Fruit fly (Drosophila melanogaster) whole organism, embryonic: ENCODE results near the gene SPH93.

ENCODE experiments used
- B-H1 ChIP-seq: fragments of 200-800 bp; sonication (Bioruptor generic); IDR thresholded peaks from 3 replicates; pipeline ENCODE4 v1.3.6; 2022; ENCODE audit warnings: missing biosample characterization, missing genetic modification characterization
- BEAF-32 ChIP-seq: fragments of 200-800 bp; sonication (Bioruptor generic); optimal IDR thresholded peaks from 3 replicates; lab custom pipeline; 2017; ENCODE audit warnings: missing biosample characterization, missing genetic modification characterization, mild to moderate bottlenecking, moderate library complexity, missing genetic modification reagents
- Bgb ChIP-seq: fragments of 200-800 bp; sonication (Bioruptor generic); IDR thresholded peaks from 2 replicates; pipeline ENCODE4 v1.3.6; 2022; ENCODE audit warnings: missing biosample characterization, missing genetic modification characterization; ENCODE audit not compliant: partially characterized antibody
- CG10979 ChIP-seq: fragments of 200-800 bp; sonication (Bioruptor generic); optimal IDR thresholded peaks from 2 replicates; lab custom pipeline; 2018; ENCODE audit warnings: missing biosample characterization, mild to moderate bottlenecking, missing genetic modification characterization, moderate library complexity
- CG12769 ChIP-seq: fragments of 200-800 bp; sonication (Bioruptor generic); optimal IDR thresholded peaks from 2 replicates; lab custom pipeline; 2019; ENCODE audit warnings: missing biosample characterization, mild to moderate bottlenecking, missing genetic modification characterization, moderate library complexity
- CG13287 ChIP-seq: fragments of 200-800 bp; sonication (Bioruptor generic); IDR thresholded peaks from 2 replicates; pipeline ENCODE4 v1.3.6; 2022; ENCODE audit warnings: missing biosample characterization, missing genetic modification characterization; ENCODE audit not compliant: partially characterized antibody
- CG14014 ChIP-seq: fragments of 200-800 bp; sonication (Bioruptor generic); IDR thresholded peaks from 2 replicates; pipeline ENCODE4 v1.3.6; 2022; ENCODE audit warnings: missing biosample characterization, missing genetic modification characterization
- CG32767 ChIP-seq: fragments of 200-800 bp; sonication (Bioruptor generic); IDR thresholded peaks from 2 replicates; pipeline ENCODE4 v1.3.6; 2022; ENCODE audit warnings: missing biosample characterization, missing genetic modification characterization
- CG42726 ChIP-seq: fragments of 200-800 bp; sonication (Bioruptor generic); IDR thresholded peaks from 2 replicates; pipeline ENCODE4 v1.3.6; 2022; ENCODE audit warnings: missing biosample characterization, missing genetic modification characterization; ENCODE audit not compliant: partially characterized antibody
- CG4328 ChIP-seq: fragments of 200-800 bp; sonication (Bioruptor generic); optimal IDR thresholded peaks from 3 replicates; lab custom pipeline; 2017; ENCODE audit warnings: missing biosample characterization, missing genetic modification reagents, missing genetic modification characterization
- CG4404 ChIP-seq: fragments of 200-800 bp; sonication (Bioruptor generic); IDR thresholded peaks from 2 replicates; pipeline ENCODE4 v1.3.6; 2022; ENCODE audit warnings: missing biosample characterization, missing genetic modification characterization
- CG4854 ChIP-seq: fragments of 200-800 bp; sonication (Bioruptor generic); optimal IDR thresholded peaks from 2 replicates; lab custom pipeline; 2016; ENCODE audit warnings: missing biosample characterization, missing genetic modification characterization, inconsistent platforms
- CG6854 ChIP-seq: fragments of 200-800 bp; sonication (Bioruptor generic); optimal IDR thresholded peaks from 3 replicates; lab custom pipeline; 2017; ENCODE audit warnings: missing biosample characterization, mild to moderate bottlenecking, missing genetic modification characterization
- CG7987 ChIP-seq: fragments of 200-800 bp; sonication (Bioruptor generic); optimal IDR thresholded peaks from 2 replicates; lab custom pipeline; 2018; ENCODE audit warnings: missing biosample characterization, mild to moderate bottlenecking, missing genetic modification characterization, moderate library complexity
- Camta ChIP-seq: fragments of 200-800 bp; sonication (Bioruptor generic); optimal IDR thresholded peaks from 2 replicates; lab custom pipeline; 2016; ENCODE audit warnings: missing biosample characterization, missing genetic modification characterization
- Chrac-16 ChIP-seq: fragments of 200-800 bp; sonication (Bioruptor generic); optimal IDR thresholded peaks from 3 replicates; lab custom pipeline; 2016; ENCODE audit warnings: missing biosample characterization, missing genetic modification characterization
- Dfd ChIP-seq, 2 experiments: fragments of >200 bp; optimal IDR thresholded peaks; 2 replicates each; lab custom pipeline; 2017; ENCODE audit warnings: missing biosample characterization in 2 of 2, missing genetic modification characterization in 2 of 2
- Eip74EF ChIP-seq, 2 experiments: fragments of 200-800 bp in 1 of 2; fragments of >200 bp in 1 of 2; sonication (Bioruptor generic) in 1 of 2; optimal IDR thresholded peaks; 2 replicates each; lab custom pipeline; 2017 to 2019; ENCODE audit warnings: missing biosample characterization in 2 of 2, missing genetic modification characterization in 2 of 2, mild to moderate bottlenecking in 1 of 2, moderate library complexity in 1 of 2
- HLH3B ChIP-seq: fragments of 200-800 bp; sonication (Bioruptor generic); IDR thresholded peaks from 2 replicates; pipeline ENCODE4 v1.3.6; 2022; ENCODE audit warnings: missing biosample characterization, missing genetic modification characterization
- Lhr ChIP-seq: fragments of 200-800 bp; sonication (Bioruptor generic); optimal IDR thresholded peaks from 3 replicates; lab custom pipeline; 2017; ENCODE audit warnings: mild to moderate bottlenecking, missing biosample characterization, missing genetic modification reagents, missing genetic modification characterization
- NK7.1 ChIP-seq: fragments of 200-800 bp; sonication (Bioruptor generic); optimal IDR thresholded peaks from 3 replicates; lab custom pipeline; 2016; ENCODE audit warnings: missing biosample characterization, missing genetic modification characterization
- Sry-δ ChIP-seq: fragments of 200-800 bp; sonication (Bioruptor generic); optimal IDR thresholded peaks from 2 replicates; lab custom pipeline; 2016; ENCODE audit warnings: missing biosample characterization, missing genetic modification characterization
- bbx ChIP-seq: fragments of 200-800 bp; sonication (Bioruptor generic); IDR thresholded peaks from 2 replicates; pipeline ENCODE4 v1.3.6; 2022; ENCODE audit warnings: missing biosample characterization, missing genetic modification characterization; ENCODE audit not compliant: partially characterized antibody
- cg ChIP-seq: fragments of 200-800 bp; sonication (Bioruptor generic); optimal IDR thresholded peaks from 3 replicates; lab custom pipeline; 2019; ENCODE audit warnings: missing biosample characterization, mild to moderate bottlenecking, missing genetic modification characterization, moderate library complexity
- croc ChIP-seq: fragments of 200-800 bp; sonication (Bioruptor generic); conservative IDR thresholded peaks from 3 replicates; pipeline ENCODE4 v1.3.6; 2022; ENCODE audit warnings: missing biosample characterization, missing genetic modification characterization
- crp ChIP-seq, 2 experiments: fragments of 200-800 bp; sonication (Bioruptor generic); optimal IDR thresholded peaks; 2 replicates in 1 of 2; 3 replicates in 1 of 2; lab custom pipeline; 2017; ENCODE audit warnings: missing biosample characterization in 2 of 2, missing genetic modification characterization in 2 of 2, mild to moderate bottlenecking in 1 of 2, moderate library complexity in 1 of 2
- eyg ChIP-seq: fragments of 200-800 bp; sonication (Bioruptor generic); optimal IDR thresholded peaks from 3 replicates; lab custom pipeline; 2016; ENCODE audit warnings: missing biosample characterization, missing genetic modification characterization
- ftz-f1 ChIP-seq: fragments of 200-800 bp; sonication (Bioruptor generic); optimal IDR thresholded peaks from 2 replicates; lab custom pipeline; 2016; ENCODE audit warnings: missing biosample characterization, missing genetic modification characterization
- jigr1 ChIP-seq: fragments of 200-800 bp; sonication (Bioruptor generic); IDR thresholded peaks from 3 replicates; pipeline ENCODE4 v1.3.6; 2022; ENCODE audit warnings: missing biosample characterization, missing genetic modification characterization
- jing ChIP-seq: fragments of 200-800 bp; sonication (Bioruptor generic); optimal IDR thresholded peaks from 2 replicates; lab custom pipeline; 2018; ENCODE audit warnings: missing biosample characterization, mild to moderate bottlenecking, missing genetic modification characterization
- jumu ChIP-seq: fragments of 200-800 bp; sonication (Bioruptor generic); optimal IDR thresholded peaks from 3 replicates; lab custom pipeline; 2016; ENCODE audit warnings: missing biosample characterization, missing genetic modification characterization
- ken ChIP-seq: fragments of 200-800 bp; sonication (Bioruptor generic); IDR thresholded peaks from 3 replicates; pipeline ENCODE4 v1.3.6; 2022; ENCODE audit warnings: missing biosample characterization, missing genetic modification characterization
- knrl ChIP-seq: fragments of 200-800 bp; sonication (Bioruptor generic); IDR thresholded peaks from 3 replicates; pipeline ENCODE4 v1.3.6; 2022; ENCODE audit warnings: missing biosample characterization, missing genetic modification characterization; ENCODE audit not compliant: partially characterized antibody
- org-1 ChIP-seq: fragments of 200-800 bp; sonication (Bioruptor generic); optimal IDR thresholded peaks from 2 replicates; lab custom pipeline; 2017; ENCODE audit warnings: missing biosample characterization, missing genetic modification characterization
- otp ChIP-seq: fragments of 200-800 bp; sonication (Bioruptor generic); IDR thresholded peaks from 3 replicates; pipeline ENCODE4, ENCODE4 v1.3.6; 2022; ENCODE audit warnings: missing biosample characterization, missing genetic modification characterization
- pros ChIP-seq: fragments of 200-800 bp; sonication (Bioruptor generic); optimal IDR thresholded peaks from 3 replicates; lab custom pipeline; 2019; ENCODE audit warnings: missing biosample characterization, mild to moderate bottlenecking, missing genetic modification characterization, moderate library complexity
- pzg ChIP-seq: fragments of 200-800 bp; sonication (Bioruptor generic); optimal IDR thresholded peaks from 3 replicates; lab custom pipeline; 2018; ENCODE audit warnings: missing biosample characterization, mild to moderate bottlenecking, missing genetic modification characterization, moderate library complexity
- ranshi ChIP-seq: fragments of 200-800 bp; sonication (Bioruptor generic); IDR thresholded peaks from 2 replicates; pipeline ENCODE4 v1.3.6; 2022; ENCODE audit warnings: missing biosample characterization, missing genetic modification characterization
- salm ChIP-seq: fragments of 200-800 bp; sonication (Bioruptor generic); optimal IDR thresholded peaks from 2 replicates; lab custom pipeline; 2018; ENCODE audit warnings: missing biosample characterization, mild to moderate bottlenecking, missing genetic modification characterization
- sc ChIP-seq, 3 experiments: fragments of >200 bp in 2 of 3; fragments of 200-800 bp in 1 of 3; sonication (Bioruptor generic) in 1 of 3; optimal IDR thresholded peaks; 2 replicates in 2 of 3; 3 replicates in 1 of 3; lab custom pipeline; 2017; ENCODE audit warnings: mild to moderate bottlenecking in 1 of 3, missing biosample characterization in 1 of 3, missing genetic modification characterization in 1 of 3, missing genetic modification reagents in 1 of 3
- schlank ChIP-seq: fragments of 200-800 bp; sonication (Bioruptor generic); optimal IDR thresholded peaks from 2 replicates; lab custom pipeline; 2018; ENCODE audit warnings: missing biosample characterization, mild to moderate bottlenecking, missing genetic modification characterization
- shn ChIP-seq: fragments of 200-800 bp; sonication (Bioruptor generic); optimal IDR thresholded peaks from 3 replicates; lab custom pipeline; 2016; ENCODE audit warnings: missing biosample characterization, missing genetic modification characterization
- sna ChIP-seq: fragments of 200-800 bp; sonication (Bioruptor generic); IDR thresholded peaks from 2 replicates; pipeline ENCODE4 v1.3.6; 2022; ENCODE audit warnings: missing biosample characterization, missing genetic modification characterization; ENCODE audit not compliant: partially characterized antibody
- so ChIP-seq: fragments of 200-800 bp; sonication (Bioruptor generic); IDR thresholded peaks from 3 replicates; pipeline ENCODE4 v1.3.6; 2022; ENCODE audit warnings: missing biosample characterization, missing genetic modification characterization
- trh ChIP-seq: fragments of 200-800 bp; sonication (Bioruptor generic); optimal IDR thresholded peaks from 2 replicates; lab custom pipeline; 2016; ENCODE audit warnings: missing biosample characterization, missing genetic modification characterization
- wdn ChIP-seq: fragments of 200-800 bp; sonication (Bioruptor generic); IDR thresholded peaks from 2 replicates; pipeline ENCODE4 v1.3.6; 2022; ENCODE audit warnings: missing biosample characterization, missing genetic modification characterization
- wek ChIP-seq: fragments of 200-800 bp; sonication (Bioruptor generic); optimal IDR thresholded peaks from 3 replicates; lab custom pipeline; 2018; ENCODE audit warnings: missing biosample characterization, mild to moderate bottlenecking, missing genetic modification characterization, moderate library complexity

Gene SPH93

dm6 chr2L:17472582-17473524 is 17.1 kb upstream of the SPH93 start, which contains the start of gene BicD (continued):
- no peak for TF ChIP-seq pros
- TF ChIP-seq HLH3B (GFP tag; lab: Robert Waterston, UW) = no peak
- TF ChIP-seq wek (GFP tag; lab: Kevin White, UChicago) = peak; percentile 37
- no peak for TF ChIP-seq CG32767
- peak; percentile 78 for TF ChIP-seq CG13287 (GFP tag; lab: Robert Waterston, UW)
- no peak for TF ChIP-seq CG10979 (tag; lab: Kevin White, UChicago)
- no peak for TF ChIP-seq CG14014 (GFP tag; lab: Robert Waterston, UW)
- no peak for TF ChIP-seq jumu
- no peak for TF ChIP-seq NK7.1 (GFP tag; lab: Kevin White, UChicago)
- TF ChIP-seq knrl (GFP tag; lab: Robert Waterston, UW) = peak; percentile 73
- TF ChIP-seq B-H1 (GFP tag; lab: Robert Waterston, UW) = no peak
- no peak for TF ChIP-seq wdn (GFP tag; lab: Robert Waterston, UW)
- peak; percentile 88 for TF ChIP-seq pzg
- no peak for TF ChIP-seq CG7987 (GFP tag; lab: Kevin White, UChicago)
- no peak for TF ChIP-seq CG4404 (GFP tag; lab: Robert Waterston, UW)
- no peak; the same call in 1 of the 2 replicates for TF ChIP-seq bbx (GFP tag; lab: Robert Waterston, UW)
- peak; percentile 72; the same call in 1 of the 2 replicates for TF ChIP-seq sna
- peak; percentile 72 for TF ChIP-seq Lhr
- no peak for TF ChIP-seq trh (GFP tag; lab: Kevin White, UChicago)
- no peak for TF ChIP-seq Chrac-16
- TF ChIP-seq Dfd (GFP tag; optimal IDR thresholded peaks at IDR 0.05; lab: Kevin White, UChicago) = no peak
- TF ChIP-seq jigr1 (GFP tag; lab: Robert Waterston, UW) = no peak
- no peak for TF ChIP-seq salm (tag; lab: Kevin White, UChicago)
- no peak for TF ChIP-seq schlank (tag; lab: Kevin White, UChicago)
- no peak for TF ChIP-seq Eip74EF (GFP tag; optimal IDR thresholded peaks at IDR 0.05; lab: Kevin White, UChicago)
- TF ChIP-seq CG4328 (GFP tag; lab: Kevin White, UChicago) = no peak
- TF ChIP-seq org-1 = no peak
- TF ChIP-seq Sry-δ (GFP tag; lab: Kevin White, UChicago) = peak; percentile 56
- TF ChIP-seq sc (optimal IDR thresholded peaks at IDR 0.05; lab: Kevin White, UChicago) = no peak
- TF ChIP-seq sc (GFP tag; optimal IDR thresholded peaks at IDR 0.05; lab: Kevin White, UChicago) = no peak
- no peak for TF ChIP-seq so (GFP tag; lab: Robert Waterston, UW)
- TF ChIP-seq CG4854 = no peak
- TF ChIP-seq BEAF-32 = peak; percentile 72
- no peak for TF ChIP-seq jing (GFP tag; lab: Kevin White, UChicago)
- no peak for TF ChIP-seq eyg
- TF ChIP-seq otp (GFP tag; lab: Robert Waterston, UW) = no peak
- TF ChIP-seq crp (GFP tag; optimal IDR thresholded peaks at IDR 0.05; lab: Kevin White, UChicago) = peak in 1 of 2 experiments; percentile 13
- TF ChIP-seq Bgb (GFP tag; lab: Robert Waterston, UW) = peak; percentile 56
- TF ChIP-seq cg (GFP tag; lab: Kevin White, UChicago) = peak; percentile 88
- TF ChIP-seq ranshi (GFP tag; lab: Robert Waterston, UW) = no peak
- no peak for TF ChIP-seq ftz-f1
- no peak for TF ChIP-seq Camta (GFP tag; lab: Kevin White, UChicago)
- peak; percentile 35; the same call in 1 of the 2 replicates for TF ChIP-seq CG42726
- peak; percentile 54 for TF ChIP-seq CG12769 (tag; lab: Kevin White, UChicago)
- no peak for TF ChIP-seq CG6854 (GFP tag; lab: Kevin White, UChicago)
- TF ChIP-seq shn (GFP tag; lab: Kevin White, UChicago) = no peak
- no peak for TF ChIP-seq croc (GFP tag; lab: Robert Waterston, UW)
- TF ChIP-seq ken = no peak
